Worm (Caenorhabditis elegans) whole organism, L2 larva: ENCODE results near the gene str-2.

ENCODE experiments used
- gmeb-1 ChIP-seq: fragments of 150-350 bp; optimal IDR thresholded peaks from 2 replicates; lab custom pipeline; 2014; ENCODE audit warnings: missing biosample characterization, missing genetic modification characterization
- mdl-1 ChIP-seq, 2 experiments: fragments of 150-350 bp in 1 of 2; sonication (generic microtip) in 1 of 2; optimal IDR thresholded peaks; 2 replicates each; lab custom pipeline; 2017; ENCODE audit warnings: missing biosample characterization in 2 of 2, missing genetic modification characterization in 2 of 2
- nhr-10 ChIP-seq: sonication (generic microtip); optimal IDR thresholded peaks from 2 replicates; lab custom pipeline; 2017; ENCODE audit warnings: missing biosample characterization, missing genetic modification characterization
- nhr-11 ChIP-seq: fragments of 150-350 bp; optimal IDR thresholded peaks from 2 replicates; lab custom pipeline; 2014; ENCODE audit warnings: missing biosample characterization, missing genetic modification characterization
- nhr-23 ChIP-seq: fragments of 150-350 bp; optimal IDR thresholded peaks from 2 replicates; lab custom pipeline; 2014; ENCODE audit warnings: missing biosample characterization, missing genetic modification reagents, missing genetic modification characterization
- skn-1 ChIP-seq: sonication (generic microtip); optimal IDR thresholded peaks from 2 replicates; lab custom pipeline; 2017; ENCODE audit warnings: missing biosample characterization, missing genetic modification characterization
- sma-9 ChIP-seq, 2 experiments: fragments of 150-350 bp in 1 of 2; sonication (generic microtip) in 1 of 2; optimal IDR thresholded peaks; 2 replicates each; lab custom pipeline; 2014 to 2016; ENCODE audit warnings: missing genetic modification characterization in 2 of 2, mild to moderate bottlenecking in 1 of 2, missing biosample characterization in 1 of 2, missing compliant biosample characterization in 1 of 2, missing genetic modification reagents in 1 of 2, moderate library complexity in 1 of 2
- snpc-4 ChIP-seq: fragments of 150-350 bp; optimal IDR thresholded peaks from 2 replicates; lab custom pipeline; 2014; ENCODE audit warnings: missing biosample characterization, missing genetic modification characterization
- unc-62 ChIP-seq: fragments of 150-350 bp; optimal IDR thresholded peaks from 2 replicates; lab custom pipeline; 2014; ENCODE audit warnings: missing biosample characterization, missing genetic modification reagents, missing genetic modification characterization

- TF ChIP-seq skn-1 (no peak), nhr-10 (tag; lab: Kevin White, UChicago) (no peak), nhr-23 (no peak), mdl-1 (tag; optimal IDR thresholded peaks at IDR 0.05; lab: Kevin White, UChicago) (no peak), unc-62 (GFP tag; lab: Kevin White, UChicago) (no peak), nhr-11 (no peak), snpc-4 (tag; lab: Kevin White, UChicago) (no peak), gmeb-1 (no peak), sma-9 (GFP tag; optimal IDR thresholded peaks at IDR 0.05; lab: Kevin White, UChicago) (no peak), sma-9 (tag; optimal IDR thresholded peaks at IDR 0.05; lab: Kevin White, UChicago) (no peak)
These were observed 10.5 kb downstream of the str-2 start, which contains the start of gene sru-30 for ce11 chrV:9813527-9813926.
